Worm (Caenorhabditis elegans): Measurements from ENCODE around the gene C05B5.12.

- TF ChIP-seq him-1 (tag; optimal IDR thresholded peaks at IDR 0.05) (no peak), dao-5 (tag; optimal IDR thresholded peaks at IDR 0.05) (no peak)
These were observed 40.8 kb downstream of the C05B5.12 start, which contains the start of gene ins-23 for ce11 chrIII:10027947-10028346.

All from whole organism, L4/young adult.